Fruit fly (Drosophila melanogaster): ENCODE results near the gene Pyroxd1.

Gene Pyroxd1

dm6 chr2L:20075234-20075803 lies 15.9 kb upstream of the Pyroxd1 start, which contains the start of the genes pr and neb (continued):
- TF ChIP-seq CG10366 (GFP tag; IDR thresholded peaks at IDR 0.05) (peak; percentile 59; the same call in 1 of the 2 replicates), CG12071 (GFP tag; optimal IDR thresholded peaks at IDR 0.05) (no peak), ttk (GFP tag; IDR thresholded peaks at IDR 0.05) (peak; percentile 57; the same call in 1 of the 2 replicates), crp (GFP tag; optimal IDR thresholded peaks at IDR 0.05) (peak; percentile 52 to 86), CG2199 (GFP tag; IDR thresholded peaks at IDR 0.05) (no peak), pros (GFP tag; optimal IDR thresholded peaks at IDR 0.05) (no peak), CG13287 (GFP tag; IDR thresholded peaks at IDR 0.05; ENCODE audit: partially characterized antibody) (peak; percentile 56), tin (GFP tag; optimal IDR thresholded peaks at IDR 0.05) (peak; percentile 52), slp2 (GFP tag; optimal IDR thresholded peaks at IDR 0.05) (no peak), CG1832 (GFP tag; optimal IDR thresholded peaks at IDR 0.05) (no peak), CG18599 (GFP tag; optimal IDR thresholded peaks at IDR 0.05) (no peak), bab2 (GFP tag; optimal IDR thresholded peaks at IDR 0.05) (peak; percentile 23), unpg (GFP tag; optimal IDR thresholded peaks at IDR 0.05) (peak; percentile 66), CG10267 (tag; optimal IDR thresholded peaks at IDR 0.05) (peak; percentile 60), usp (GFP tag; optimal IDR thresholded peaks at IDR 0.05) (no peak), D19B (GFP tag; optimal IDR thresholded peaks at IDR 0.05) (no peak), CG7357 (GFP tag; IDR thresholded peaks at IDR 0.05) (no peak), ewg (GFP tag; optimal IDR thresholded peaks at IDR 0.05) (peak; percentile 26), CG2129 (GFP tag; IDR thresholded peaks at IDR 0.05; ENCODE audit: partially characterized antibody) (no peak), Sox102F (GFP tag; optimal IDR thresholded peaks at IDR 0.05) (peak; percentile 67), Ssrp (tag; optimal IDR thresholded peaks at IDR 0.05) (peak; percentile 37), esg (GFP tag; conservative IDR thresholded peaks at IDR 0.05) (peak; percentile 72), CG8944 (GFP tag; optimal IDR thresholded peaks at IDR 0.05) (no peak), CG15011 (GFP tag; optimal IDR thresholded peaks at IDR 0.05) (no peak), Abd-B (GFP tag; optimal IDR thresholded peaks at IDR 0.05) (peak; percentile 61), CG11723 (GFP tag; optimal IDR thresholded peaks at IDR 0.05) (no peak), amos (GFP tag; IDR thresholded peaks at IDR 0.05; ENCODE audit: partially characterized antibody) (no peak; the same call in 1 of the 2 replicates), ATbp (GFP tag; optimal IDR thresholded peaks at IDR 0.05) (peak; percentile 16), CG9437 (GFP tag; optimal IDR thresholded peaks at IDR 0.05) (no peak), CG11456 (GFP tag; IDR thresholded peaks at IDR 0.05) (0 out of 3 replicates have a peak, but pooled peaks have one; percentile 58), Trl (optimal IDR thresholded peaks at IDR 0.05) (no peak), Trl (GFP tag; optimal IDR thresholded peaks at IDR 0.05) (no peak), HLHmδ (GFP tag; optimal IDR thresholded peaks at IDR 0.05) (no peak), nerfin-1 (tag; optimal IDR thresholded peaks at IDR 0.05) (no peak), gsb-n (tag; optimal IDR thresholded peaks at IDR 0.05) (no peak), CG8281 (tag; optimal IDR thresholded peaks at IDR 0.05) (no peak), Asciz (GFP tag; optimal IDR thresholded peaks at IDR 0.05) (no peak), pb (GFP tag; optimal IDR thresholded peaks at IDR 0.05) (no peak), CG4707 (GFP tag; optimal IDR thresholded peaks at IDR 0.05) (no peak), CG5180 (GFP tag; optimal IDR thresholded peaks at IDR 0.05) (no peak), dysf (GFP tag; IDR thresholded peaks at IDR 0.05) (peak; percentile 63; the same call in 2 of the 3 replicates), mld (GFP tag; IDR thresholded peaks at IDR 0.05; ENCODE audit: partially characterized antibody) (no peak), CG9727 (GFP tag; optimal IDR thresholded peaks at IDR 0.05) (peak; percentile 68), gt (GFP tag; IDR thresholded peaks at IDR 0.05) (no peak), YL-1 (GFP tag; optimal IDR thresholded peaks at IDR 0.05) (peak; percentile 48), stc (GFP tag; IDR thresholded peaks at IDR 0.05) (no peak), ato (GFP tag; IDR thresholded peaks at IDR 0.05; ENCODE audit: partially characterized antibody) (peak; percentile 13; the same call in 1 of the 2 replicates), zen (tag; optimal IDR thresholded peaks at IDR 0.05) (peak; percentile 15), zfh1 (GFP tag; IDR thresholded peaks at IDR 0.05) (peak; percentile 62)
